Fruit fly (Drosophila melanogaster): ENCODE measurements around the gene GV1.

DNA sequence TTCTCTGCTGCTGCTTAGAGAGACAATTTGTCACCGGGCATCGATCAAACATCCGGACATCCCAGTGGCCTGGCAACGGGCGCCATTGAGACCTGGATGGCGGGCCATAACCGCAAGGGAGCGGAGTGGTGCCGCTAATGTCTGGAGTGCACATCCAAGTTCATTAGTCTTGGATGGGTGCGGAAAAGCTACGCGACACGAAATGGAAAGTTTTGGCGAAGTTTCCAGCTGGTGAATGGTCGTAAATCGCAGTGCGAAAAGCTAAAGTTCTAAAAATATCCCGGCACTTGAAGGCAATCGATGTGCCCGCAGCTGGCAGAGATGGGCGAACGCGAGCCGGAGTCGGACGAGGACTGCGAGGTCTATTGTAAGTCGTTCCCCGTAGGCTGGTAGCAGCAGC lies 59.3 kb downstream of the GV1 start, which contains the start of gene CG13924:
- TF ChIP-seq Hr96 (GFP tag; optimal IDR thresholded peaks at IDR 0.05) (no peak), Crg-1 (GFP tag; optimal IDR thresholded peaks at IDR 0.05) (no peak)
